Worm (Caenorhabditis elegans): Measurements from ENCODE around the gene C08B6.18.

DNA sequence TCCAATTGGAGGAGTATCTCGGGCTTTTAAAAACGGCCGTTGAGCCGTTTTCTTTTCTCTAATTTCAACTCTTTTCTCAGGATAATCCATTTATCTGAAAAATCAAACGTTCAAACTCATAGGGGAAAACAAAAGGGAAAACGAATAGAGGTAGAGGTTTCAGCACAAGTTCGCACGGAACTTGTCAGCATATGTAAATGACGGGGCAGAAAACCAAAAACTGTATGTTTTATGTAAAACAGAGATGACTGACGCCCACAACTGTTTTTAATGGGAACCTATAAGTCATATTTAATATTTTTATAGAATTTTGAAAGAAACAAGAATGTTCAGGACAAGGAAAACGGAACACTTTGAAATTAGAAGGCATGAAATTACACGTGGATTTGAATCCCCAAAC, 32.4 kb upstream of the C08B6.18 start, which contains the start of gene C51E3.6:
- TF ChIP-seq pqm-1 (tag; optimal IDR thresholded peaks at IDR 0.05) = no peak
- TF ChIP-seq pros-1 (tag; optimal IDR thresholded peaks at IDR 0.05) = no peak
- TF ChIP-seq fkh-10 (GFP tag; optimal IDR thresholded peaks at IDR 0.05) = no peak
- no peak for TF ChIP-seq ceh-18 (tag; optimal IDR thresholded peaks at IDR 0.05)
